Worm (Caenorhabditis elegans): ENCODE measurements around the gene arrd-24.

- TF ChIP-seq lin-32 (GFP tag; optimal IDR thresholded peaks at IDR 0.05), result no peak
- TF ChIP-seq nhr-237 (tag; optimal IDR thresholded peaks at IDR 0.05), result no peak
- no peak for TF ChIP-seq hlh-1 (tag; optimal IDR thresholded peaks at IDR 0.05)
- TF ChIP-seq elt-1 (tag; optimal IDR thresholded peaks at IDR 0.05; ENCODE audit: borderline replicate concordance, insufficient read depth), result no peak
- no peak for TF ChIP-seq unc-62 (GFP tag; optimal IDR thresholded peaks at IDR 0.05)
- TF ChIP-seq snpc-4 (tag; optimal IDR thresholded peaks at IDR 0.05), result no peak
- no peak for TF ChIP-seq pha-4 (tag; optimal IDR thresholded peaks at IDR 0.05)
- TF ChIP-seq unc-39 (tag; optimal IDR thresholded peaks at IDR 0.05), result no peak
- TF ChIP-seq mep-1 (tag; optimal IDR thresholded peaks at IDR 0.05), result no peak
Observed at ce11 chrX:13948810-13949209, 31.5 kb downstream of the arrd-24 start, which contains the start of gene alg-1.
